Fruit fly (Drosophila melanogaster): Measurements from ENCODE around the gene Pgant7.

Gene Pgant7

DNA sequence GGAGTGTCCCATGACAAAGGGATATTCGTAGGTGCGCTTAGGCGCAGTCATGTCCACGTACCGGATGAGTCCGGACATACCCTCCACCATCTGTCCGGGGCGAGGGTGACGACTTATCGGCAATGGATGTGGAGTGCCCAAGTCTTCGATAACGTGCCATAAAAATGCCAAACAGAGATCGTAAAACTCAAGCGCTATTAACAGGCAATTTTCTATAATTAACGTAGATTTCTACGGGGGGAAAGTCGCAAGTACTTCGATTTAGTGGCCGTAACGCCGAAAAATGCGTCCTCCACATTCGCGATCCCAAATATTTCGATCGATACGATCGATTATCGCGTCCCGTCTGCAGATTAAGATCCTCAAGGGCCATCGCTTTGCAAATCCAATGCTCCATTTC lies 9.6 kb upstream of the Pgant7 start:
- TF ChIP-seq Sin3A (optimal IDR thresholded peaks at IDR 0.05) (no peak), psq (optimal IDR thresholded peaks at IDR 0.05) (no peak), Myc (optimal IDR thresholded peaks at IDR 0.05) (no peak), h (optimal IDR thresholded peaks at IDR 0.05) (no peak), insv (optimal IDR thresholded peaks at IDR 0.05) (no peak), ttk (optimal IDR thresholded peaks at IDR 0.05) (no peak)

DNA sequence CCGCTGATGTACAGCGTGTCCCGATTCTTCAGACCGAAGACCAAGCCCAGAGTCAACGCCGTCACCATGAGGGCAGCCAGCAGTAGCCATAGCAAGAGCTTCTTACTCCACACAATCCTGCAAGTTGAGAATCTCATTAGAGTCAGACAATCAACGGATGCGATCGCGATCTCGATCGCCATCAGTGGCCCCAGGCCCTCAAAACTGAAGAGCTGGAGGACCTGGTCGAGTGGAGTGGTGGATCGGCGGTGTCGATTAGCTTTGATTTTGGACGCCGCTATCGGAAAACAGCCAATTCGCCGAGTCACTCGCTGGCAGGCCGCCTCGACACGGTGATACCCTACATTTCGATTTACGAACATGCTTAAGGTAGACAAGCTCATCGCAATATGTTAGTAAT lies 8.8 kb upstream of the Pgant7 start:
- no peak for TF ChIP-seq ttk (optimal IDR thresholded peaks at IDR 0.05)

DNA sequence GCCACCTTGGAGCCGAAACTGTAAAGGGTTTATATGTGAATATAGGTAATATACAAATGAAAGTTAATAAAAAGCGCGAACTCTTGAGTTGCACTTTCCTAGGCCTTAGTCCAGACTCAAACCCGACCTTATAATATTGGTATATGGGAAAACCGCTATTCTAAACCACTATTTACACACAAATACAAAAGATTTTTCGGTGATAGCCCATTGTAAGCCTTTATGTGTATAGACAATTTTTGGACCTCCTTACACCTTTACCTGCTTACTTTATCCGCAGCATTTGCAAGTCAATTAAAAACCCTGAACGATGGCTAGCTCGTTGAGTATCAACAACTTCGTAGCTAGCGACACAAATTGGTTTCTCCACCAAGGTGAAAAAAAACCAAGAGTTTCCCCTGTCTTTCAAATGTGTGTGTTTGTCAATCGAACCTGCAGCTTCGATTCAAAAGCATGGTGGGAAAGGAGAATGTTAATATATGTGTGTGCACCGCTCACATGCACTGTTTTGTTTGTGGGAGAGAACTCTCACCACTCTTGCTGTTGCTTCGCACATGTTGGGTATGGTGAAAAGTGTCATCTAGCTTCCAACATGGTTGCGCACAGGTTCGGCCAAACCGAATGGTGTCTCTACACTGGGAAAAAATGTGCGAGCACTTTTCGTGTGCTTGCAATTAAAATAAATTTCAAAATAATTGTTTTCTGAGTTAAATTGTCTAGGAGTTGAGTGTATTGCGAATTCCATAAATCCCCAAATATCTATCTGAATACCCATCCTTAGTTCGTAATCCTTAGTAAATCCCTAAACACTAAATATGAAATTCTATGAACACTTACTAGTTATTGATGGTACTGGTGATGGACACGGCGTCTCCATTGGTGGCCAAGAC lies 7.1 kb upstream of the Pgant7 start:
- TF ChIP-seq Myc (optimal IDR thresholded peaks at IDR 0.05), result no peak
- TF ChIP-seq ttk (optimal IDR thresholded peaks at IDR 0.05), result no peak
- TF ChIP-seq insv (optimal IDR thresholded peaks at IDR 0.05), result no peak
- TF ChIP-seq h (optimal IDR thresholded peaks at IDR 0.05), result no peak
- TF ChIP-seq Sin3A (optimal IDR thresholded peaks at IDR 0.05), result no peak
- no peak for TF ChIP-seq psq (optimal IDR thresholded peaks at IDR 0.05)

- no peak for TF ChIP-seq Myc (optimal IDR thresholded peaks at IDR 0.05)
- no peak for TF ChIP-seq h (optimal IDR thresholded peaks at IDR 0.05)
- no peak for TF ChIP-seq psq (optimal IDR thresholded peaks at IDR 0.05)
- TF ChIP-seq insv (optimal IDR thresholded peaks at IDR 0.05), result no peak
- no peak for TF ChIP-seq ttk (optimal IDR thresholded peaks at IDR 0.05)
- no peak for TF ChIP-seq Sin3A (optimal IDR thresholded peaks at IDR 0.05)
These were observed 5.3 kb upstream of the Pgant7 start, which contains the start of gene Wnt5 for dm6 chrX:18504948-18505597. Gene Wnt5, minus strand, starts transcription at chrX:18505405.

dm6 chrX:18494165-18494740 lies 5.5 kb downstream of the Pgant7 start, which contains the start of gene CG15043:
Gene CG15043, minus strand, starts transcription at chrX:18494168.
- no peak for TF ChIP-seq h (optimal IDR thresholded peaks at IDR 0.05)
- TF ChIP-seq psq (optimal IDR thresholded peaks at IDR 0.05), result no peak
- TF ChIP-seq Myc (optimal IDR thresholded peaks at IDR 0.05), result no peak
- TF ChIP-seq Sin3A (optimal IDR thresholded peaks at IDR 0.05), result no peak
- TF ChIP-seq insv (optimal IDR thresholded peaks at IDR 0.05), result no peak
- TF ChIP-seq ttk (optimal IDR thresholded peaks at IDR 0.05), result no peak

- TF ChIP-seq insv (optimal IDR thresholded peaks at IDR 0.05) (no peak), ttk (optimal IDR thresholded peaks at IDR 0.05) (no peak), Sin3A (optimal IDR thresholded peaks at IDR 0.05) (no peak), Myc (optimal IDR thresholded peaks at IDR 0.05) (no peak), psq (optimal IDR thresholded peaks at IDR 0.05) (no peak), h (optimal IDR thresholded peaks at IDR 0.05) (no peak)
These were observed 7.8 kb downstream of the Pgant7 start, which contains the start of gene CG15044 for dm6 chrX:18491941-18492340. Gene CG15044, minus strand, starts transcription at chrX:18492006.

dm6 chrX:18489509-18489908 lies 10.3 kb downstream of the Pgant7 start, which contains the start of gene CG15046:
Gene CG15046, minus strand, starts transcription at chrX:18489620.
- TF ChIP-seq Myc (optimal IDR thresholded peaks at IDR 0.05) (no peak), psq (optimal IDR thresholded peaks at IDR 0.05) (no peak), h (optimal IDR thresholded peaks at IDR 0.05) (no peak), insv (optimal IDR thresholded peaks at IDR 0.05) (no peak)

DNA sequence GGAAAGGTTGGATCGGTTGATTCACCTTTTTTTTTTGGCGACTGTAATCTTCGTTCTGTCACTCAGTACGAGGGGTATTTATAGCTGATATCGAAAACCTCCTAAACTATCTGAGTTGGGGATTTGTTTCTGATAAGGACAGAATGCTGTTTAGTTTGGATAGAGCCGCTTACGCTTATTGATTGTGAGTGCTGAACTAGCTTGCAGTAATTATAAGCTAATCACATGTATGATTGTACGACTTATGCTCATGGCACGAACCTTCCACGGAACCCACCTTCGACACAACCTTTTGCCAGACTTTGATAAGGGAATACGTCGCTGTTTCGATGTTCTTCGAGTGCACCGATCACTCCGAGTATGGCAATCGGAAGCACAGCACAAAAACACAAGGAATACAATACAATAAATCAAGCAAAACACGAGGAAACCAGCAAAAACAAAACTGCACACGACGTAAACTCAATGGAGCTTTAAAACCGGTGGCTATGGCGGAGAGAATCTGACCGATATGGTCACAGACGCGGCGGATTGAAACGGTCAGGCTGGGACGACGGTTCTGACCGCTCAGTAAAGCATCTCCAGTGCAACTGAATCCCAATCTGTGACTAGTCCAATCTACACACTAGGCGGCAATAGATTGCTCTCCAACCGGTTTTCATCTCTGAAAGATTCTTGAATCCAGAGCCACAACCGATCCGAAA lies 13.3 kb downstream of the Pgant7 start, which contains the start of gene psh:
Gene psh, minus strand, starts transcription at position 566 of the 704 bp plus-strand sequence.
- TF ChIP-seq ttk (optimal IDR thresholded peaks at IDR 0.05), result no peak
- no peak for TF ChIP-seq Sin3A (optimal IDR thresholded peaks at IDR 0.05)
- no peak for TF ChIP-seq insv (optimal IDR thresholded peaks at IDR 0.05)
- no peak for TF ChIP-seq psq (optimal IDR thresholded peaks at IDR 0.05)
- no peak for TF ChIP-seq Myc (optimal IDR thresholded peaks at IDR 0.05)
- no peak for TF ChIP-seq h (optimal IDR thresholded peaks at IDR 0.05)

- TF ChIP-seq Sin3A (optimal IDR thresholded peaks at IDR 0.05) (no peak), psq (optimal IDR thresholded peaks at IDR 0.05) (no peak), ttk (optimal IDR thresholded peaks at IDR 0.05) (no peak), insv (optimal IDR thresholded peaks at IDR 0.05) (no peak), Myc (optimal IDR thresholded peaks at IDR 0.05) (no peak), h (optimal IDR thresholded peaks at IDR 0.05) (no peak)
These were observed 16.2 kb downstream of the Pgant7 start, which contains the start of gene Hayan for dm6 chrX:18483261-18484218. Gene Hayan, minus strand, starts transcription at chrX:18483772.

- TF ChIP-seq ttk (optimal IDR thresholded peaks at IDR 0.05), result no peak
- no peak for TF ChIP-seq psq (optimal IDR thresholded peaks at IDR 0.05)
- TF ChIP-seq Myc (optimal IDR thresholded peaks at IDR 0.05), result no peak
- TF ChIP-seq h (optimal IDR thresholded peaks at IDR 0.05), result no peak
- TF ChIP-seq insv (optimal IDR thresholded peaks at IDR 0.05), result no peak
- TF ChIP-seq Sin3A (optimal IDR thresholded peaks at IDR 0.05), result no peak
These were observed 17.2 kb downstream of the Pgant7 start for dm6 chrX:18482537-18482936.

Measured in Kc167 (cell line).